Fruit fly (Drosophila melanogaster) whole organism, larva: ENCODE data around the gene Svil.
A peak's percentile ranks its signal among the peaks of the same experiment; 100 is the strongest.

Source experiments
- noc ChIP-seq: fragments of 200-800 bp; sonication (Bioruptor generic); optimal IDR thresholded peaks from 3 replicates; lab custom pipeline; 2019; ENCODE audit warnings: missing biosample characterization, mild to moderate bottlenecking, missing genetic modification characterization, moderate library complexity

Svil gene

dm6 chr3L:2399788-2400187 is 22.3 kb downstream of the Svil start:
- no peak for TF ChIP-seq noc (tag; lab: Kevin White, UChicago)

DNA sequence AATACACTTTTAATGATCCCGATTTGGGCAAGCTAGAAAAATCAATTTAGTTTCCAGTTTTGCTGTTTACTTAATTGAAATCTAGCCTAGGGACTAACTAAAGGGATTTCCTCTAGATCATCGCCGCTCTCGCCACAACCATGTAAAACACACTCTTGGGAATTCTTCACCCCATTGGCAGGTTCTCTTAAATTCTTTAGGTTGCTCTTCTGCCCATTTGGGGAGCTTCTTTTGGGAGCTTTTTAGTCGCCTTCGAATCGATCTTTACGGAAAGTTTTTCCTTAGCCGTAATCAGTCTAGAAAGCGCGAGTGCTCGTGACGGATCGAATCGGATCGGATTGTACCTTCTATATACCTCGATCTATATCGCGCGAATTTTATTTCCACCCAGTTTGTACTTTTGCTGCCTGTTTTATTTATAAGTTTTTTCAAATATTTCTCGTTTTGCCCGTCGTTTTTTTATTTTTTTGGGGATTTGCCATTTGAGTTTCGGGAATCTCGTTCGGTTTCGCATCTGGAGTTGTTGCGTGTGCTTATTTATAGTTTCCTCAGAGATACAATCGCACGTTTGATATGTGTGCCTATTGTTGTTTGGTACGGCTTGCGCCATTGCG is 22.9 kb downstream of the Svil start:
- TF ChIP-seq noc (tag; lab: Kevin White, UChicago): peak; percentile 46

DNA sequence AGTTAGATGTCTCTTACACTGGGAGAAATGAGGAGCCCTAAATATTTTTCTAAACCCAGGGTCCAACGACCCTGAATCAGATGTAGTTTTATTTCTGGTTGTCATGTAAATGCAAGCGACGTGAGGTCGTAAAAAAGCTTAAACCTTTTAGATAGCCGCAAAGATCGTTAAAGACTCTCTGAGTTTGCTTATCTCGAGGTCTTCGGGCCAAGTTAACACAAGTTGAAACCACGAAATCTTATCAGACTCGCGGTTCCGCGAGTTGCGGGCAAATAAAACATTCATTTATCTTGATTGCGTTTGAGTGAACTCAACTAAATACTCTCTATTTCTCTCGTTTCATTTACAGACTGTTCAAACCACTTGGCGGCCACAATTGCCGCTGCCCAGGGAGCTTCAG is 24.8 kb downstream of the Svil start:
- TF ChIP-seq noc (tag; lab: Kevin White, UChicago): no peak

- no peak for TF ChIP-seq noc (tag; lab: Kevin White, UChicago)
Observed at dm6 chr3L:2407271-2407670, 29.8 kb downstream of the Svil start.

DNA sequence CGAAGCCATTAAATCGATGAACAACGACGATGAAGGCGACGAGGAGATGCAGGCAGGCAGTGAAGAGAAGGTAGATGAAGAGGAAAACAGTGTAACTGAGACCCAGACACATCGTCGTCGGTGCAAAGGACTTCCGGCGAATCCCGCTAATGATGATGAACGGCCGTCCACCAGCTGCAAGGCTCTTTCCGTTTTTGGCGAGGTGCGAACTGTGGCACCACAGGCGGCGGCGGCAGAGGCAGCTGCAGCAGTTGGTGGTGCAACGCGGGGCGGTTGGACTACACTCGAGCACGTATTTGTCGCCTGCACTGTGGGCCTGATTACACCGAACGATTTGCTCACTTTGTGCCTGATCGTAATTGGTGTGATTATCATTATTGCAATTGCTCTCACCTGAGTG is 30.5 kb downstream of the Svil start:
- TF ChIP-seq noc (tag; lab: Kevin White, UChicago): no peak

DNA sequence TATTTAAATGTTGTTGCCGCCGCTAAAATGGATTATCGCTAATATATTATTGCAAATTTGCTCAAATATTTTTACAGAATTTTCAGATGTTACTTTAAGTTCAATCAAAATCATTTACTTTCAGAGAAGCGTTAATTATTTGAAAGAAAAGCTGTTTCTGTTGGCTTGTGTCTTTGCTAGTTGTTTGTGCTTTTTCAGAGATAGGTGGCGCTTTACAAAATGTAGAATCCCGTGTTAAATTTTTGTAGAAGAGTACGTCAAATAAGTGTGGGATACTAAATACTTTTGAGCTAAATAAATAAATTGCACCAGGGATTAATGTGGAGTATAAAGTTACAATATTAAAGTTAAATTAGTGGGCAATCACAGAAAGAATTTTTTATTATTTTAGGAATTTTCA is 31.8 kb downstream of the Svil start:
- TF ChIP-seq noc (tag; lab: Kevin White, UChicago): no peak

dm6 chr3L:2410869-2411268 is 33.4 kb downstream of the Svil start:
- no peak for TF ChIP-seq noc (tag; lab: Kevin White, UChicago)

DNA sequence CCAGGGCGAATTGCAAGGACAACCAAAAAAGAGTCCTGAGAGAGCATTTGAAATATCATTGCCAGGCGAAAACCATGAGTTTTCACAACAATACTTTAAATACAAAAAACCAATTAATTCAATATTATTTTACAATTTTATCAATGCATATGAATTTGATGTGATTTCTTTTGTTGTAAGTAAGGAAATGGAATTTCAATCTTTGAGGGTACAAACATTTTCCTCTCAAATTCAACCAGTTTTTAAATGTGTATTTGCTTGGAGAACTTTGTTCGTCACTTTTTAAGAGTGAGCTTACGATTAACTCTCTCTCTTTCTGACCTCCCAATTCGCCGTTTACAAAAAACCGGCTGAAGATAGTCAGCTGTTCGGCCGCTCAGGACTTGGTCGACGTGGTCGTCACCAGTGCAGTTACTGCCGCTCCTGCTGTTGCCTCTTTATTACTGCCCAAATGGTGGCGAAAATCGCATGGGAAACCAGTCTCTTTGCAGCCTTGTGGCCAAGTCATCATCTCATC is 34.2 kb downstream of the Svil start:
- peak; percentile 11 for TF ChIP-seq noc (tag; lab: Kevin White, UChicago)

DNA sequence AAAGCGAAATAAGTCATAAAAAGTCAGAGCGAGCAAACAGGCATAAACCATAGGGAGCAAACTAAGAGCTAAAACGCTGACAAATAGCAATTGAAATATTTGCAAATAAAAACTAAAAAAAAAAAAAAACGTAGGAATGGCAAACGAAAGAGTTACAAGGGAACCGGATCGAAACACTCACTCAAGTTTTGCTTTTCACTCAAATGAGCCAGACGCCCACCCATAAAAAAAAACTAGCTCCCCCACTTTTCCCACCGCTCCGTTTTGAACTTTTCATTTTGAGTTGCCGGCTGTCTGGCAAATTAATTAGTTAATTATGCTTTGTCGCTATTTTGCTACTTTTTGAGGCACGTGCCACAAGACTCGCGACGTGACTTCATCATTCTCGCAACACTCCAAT is 37.4 kb downstream of the Svil start:
- TF ChIP-seq noc (tag; lab: Kevin White, UChicago): no peak

DNA sequence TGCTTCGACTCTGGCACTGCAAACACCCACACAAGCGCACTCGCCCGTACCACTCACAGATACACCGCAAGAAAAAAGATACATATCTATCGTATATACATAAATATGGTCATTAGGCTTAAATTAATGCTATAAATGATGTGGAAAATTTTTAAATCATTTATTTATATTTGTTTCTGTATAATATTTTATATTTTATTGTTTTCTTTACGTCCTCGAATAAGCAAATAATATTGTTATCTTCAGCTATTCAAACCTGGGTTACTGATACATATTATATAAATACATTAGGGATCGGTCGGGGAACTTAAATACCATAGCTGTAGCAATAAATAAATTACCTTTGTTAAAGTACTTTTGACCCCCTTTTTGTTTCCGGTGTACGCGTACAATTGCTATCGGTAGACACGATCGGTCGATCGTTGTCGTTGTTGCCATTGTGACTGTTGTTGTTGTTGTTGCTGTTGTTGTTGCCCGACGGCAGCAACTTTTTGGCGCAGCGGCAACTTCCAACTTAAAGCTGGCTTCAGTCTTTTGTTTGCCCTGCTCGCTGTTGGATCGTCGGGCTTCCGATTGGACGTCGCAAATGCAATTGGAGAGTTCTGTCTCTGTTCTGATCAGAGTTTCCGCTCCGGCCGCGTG is 40.1 kb downstream of the Svil start:
- peak; percentile 77 for TF ChIP-seq noc (tag; lab: Kevin White, UChicago)

- TF ChIP-seq noc (tag; lab: Kevin White, UChicago): peak; percentile 86
Observed at dm6 chr3L:2418769-2419168, 41.3 kb downstream of the Svil start.

DNA sequence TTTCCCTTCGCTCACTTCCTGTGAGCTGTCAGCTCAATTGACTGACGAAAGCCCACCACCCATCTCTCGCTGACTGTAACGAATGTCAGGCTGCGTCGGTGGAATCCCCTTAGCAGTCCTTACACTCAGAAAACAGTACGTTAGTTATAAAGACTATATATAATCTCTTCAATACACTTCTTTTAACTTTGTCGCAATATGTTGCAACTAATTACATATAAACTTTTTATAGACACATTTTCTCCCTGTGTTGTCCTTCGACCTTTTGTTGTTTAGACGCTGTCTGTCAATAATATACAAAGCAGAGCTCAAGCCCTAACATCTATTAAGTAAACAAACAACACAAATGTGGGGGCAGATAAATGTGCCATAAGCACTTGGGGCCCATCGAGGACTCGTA is 43.7 kb downstream of the Svil start:
- no peak for TF ChIP-seq noc (tag; lab: Kevin White, UChicago)

- no peak for TF ChIP-seq noc (tag; lab: Kevin White, UChicago)
Observed at dm6 chr3L:2422763-2423162, 45.3 kb downstream of the Svil start.

dm6 chr3L:2423572-2423971 is 46.1 kb downstream of the Svil start:
- no peak for TF ChIP-seq noc (tag; lab: Kevin White, UChicago)

DNA sequence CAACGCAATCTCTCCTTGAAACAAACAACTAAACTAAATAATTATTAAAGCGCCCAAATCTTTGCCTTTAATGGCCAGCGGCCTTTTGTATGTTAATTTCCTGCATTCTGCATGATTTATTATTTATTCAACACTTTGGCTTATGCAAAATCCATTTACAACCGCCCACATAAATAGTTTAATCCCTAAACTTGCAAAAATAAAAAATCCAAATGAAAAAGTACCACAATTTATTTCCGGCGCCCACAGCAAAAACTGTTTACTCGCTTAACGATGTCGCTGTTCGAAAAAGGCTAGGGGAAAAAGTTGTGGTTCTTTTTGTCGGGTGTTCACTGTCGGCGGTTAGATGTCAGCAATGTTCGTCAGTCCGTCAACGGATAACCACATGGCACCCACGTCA is 46.6 kb downstream of the Svil start:
- TF ChIP-seq noc (tag; lab: Kevin White, UChicago): no peak

dm6 chr3L:2425687-2426086 is 48.2 kb downstream of the Svil start:
- no peak for TF ChIP-seq noc (tag; lab: Kevin White, UChicago)

DNA sequence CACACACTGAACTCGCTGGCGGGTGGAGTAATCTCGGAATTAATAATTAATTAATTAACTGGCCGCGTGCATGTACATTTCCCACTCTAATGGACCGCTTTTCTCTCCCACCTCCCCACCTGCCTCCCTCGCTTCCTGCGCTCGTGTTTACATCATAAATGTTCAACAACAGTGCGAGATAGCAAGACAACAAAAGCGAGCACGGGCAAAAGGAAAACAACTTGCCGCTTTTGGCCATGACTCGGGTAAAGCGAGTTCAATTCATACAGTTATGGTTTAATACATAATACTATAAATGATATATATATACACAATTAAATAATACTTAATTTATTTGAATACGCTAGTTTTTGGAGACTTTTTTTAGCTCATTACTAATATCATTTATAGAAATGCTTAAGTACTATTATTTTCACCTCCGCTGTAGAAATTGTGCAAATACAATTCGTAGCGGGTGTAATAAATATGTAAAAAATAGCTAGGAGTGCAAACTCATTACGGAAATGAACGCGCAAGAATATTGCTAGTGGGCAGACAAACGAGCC is 49.0 kb downstream of the Svil start:
- TF ChIP-seq noc (tag; lab: Kevin White, UChicago): no peak
